Worm (Caenorhabditis elegans): ENCODE data around the gene srx-22.

DNA sequence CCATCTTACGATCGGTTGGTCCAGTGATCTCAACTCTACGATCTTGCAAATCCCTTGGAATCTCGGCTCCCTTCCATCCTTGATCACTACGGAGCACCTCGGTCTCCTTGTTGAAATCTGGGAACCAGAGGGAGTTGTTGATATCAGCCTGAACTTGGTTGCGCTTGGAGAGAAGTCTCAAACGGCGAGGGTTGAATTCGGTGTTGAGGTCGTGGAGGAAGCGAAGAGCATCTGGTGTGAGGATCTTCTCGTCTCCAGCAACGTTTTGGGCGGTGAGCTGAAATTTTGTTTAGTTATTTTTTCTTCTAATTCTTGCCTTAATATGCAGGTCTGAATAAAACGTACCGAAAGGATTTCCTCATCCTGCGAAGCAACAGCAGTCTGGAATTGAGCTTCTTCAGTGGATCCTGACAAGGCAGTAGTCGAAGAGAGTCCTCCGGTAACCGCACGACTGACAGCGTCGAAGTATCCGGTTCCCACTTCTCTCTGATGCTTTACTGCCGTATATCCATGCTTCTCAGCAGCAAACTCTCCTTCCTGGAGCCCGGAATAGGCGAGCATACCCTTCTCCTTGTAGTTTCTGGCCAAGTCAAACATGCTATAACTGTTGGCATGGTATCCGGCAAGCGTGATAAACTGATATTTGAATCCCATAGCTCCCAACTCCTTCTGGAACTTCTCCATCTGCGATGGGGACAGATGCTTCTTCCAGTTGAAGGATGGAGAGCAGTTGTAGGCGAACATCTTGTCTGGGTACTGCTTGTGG is 46.2 kb downstream of the srx-22 start:
- TF ChIP-seq ztf-29 (GFP tag; IDR thresholded peaks at IDR 0.05) (no peak), med-1 (GFP tag; optimal IDR thresholded peaks at IDR 0.05; ENCODE audit: insufficient read depth) (no peak), tab-1 (GFP tag; IDR thresholded peaks at IDR 0.05) (no peak), ztf-23 (GFP tag; IDR thresholded peaks at IDR 0.05) (no peak), flt-1 (GFP tag; IDR thresholded peaks at IDR 0.05) (no peak), T22C8.4 (GFP tag; IDR thresholded peaks at IDR 0.05) (no peak)
